Worm (Caenorhabditis elegans) whole organism, mixed stage, embryonic: Measurements from ENCODE around the gene tofu-1.

Experiments used
- blmp-1 ChIP-seq: fragments of 150-350 bp; optimal IDR thresholded peaks from 2 replicates; lab custom pipeline; 2014; ENCODE audit warnings: missing biosample characterization, missing genetic modification characterization
- ceh-43 ChIP-seq: fragments of 200-800 bp; sonication (Bioruptor generic); optimal IDR thresholded peaks from 2 replicates; lab custom pipeline; 2018; ENCODE audit warnings: mild to moderate bottlenecking, missing genetic modification characterization, moderate library complexity, missing compliant biosample characterization
- ces-1 ChIP-seq: fragments of 150-350 bp; optimal IDR thresholded peaks from 2 replicates; lab custom pipeline; 2014; ENCODE audit warnings: missing biosample characterization, missing genetic modification reagents, missing genetic modification characterization
- lsy-2 ChIP-seq: fragments of 150-350 bp; optimal IDR thresholded peaks from 2 replicates; lab custom pipeline; 2014; ENCODE audit warnings: missing biosample characterization, missing genetic modification characterization
- mep-1 ChIP-seq: fragments of 150-350 bp; optimal IDR thresholded peaks from 2 replicates; lab custom pipeline; 2017; ENCODE audit warnings: missing biosample characterization, missing genetic modification reagents, missing genetic modification characterization, inconsistent platforms
- nhr-237 ChIP-seq: fragments of 150-350 bp; optimal IDR thresholded peaks from 2 replicates; lab custom pipeline; 2014; ENCODE audit warnings: missing biosample characterization, missing genetic modification characterization
- nhr-28 ChIP-seq: fragments of 150-350 bp; optimal IDR thresholded peaks from 2 replicates; lab custom pipeline; 2014; ENCODE audit warnings: missing biosample characterization, missing genetic modification characterization
- pha-4 ChIP-seq: fragments of 150-350 bp; optimal IDR thresholded peaks from 2 replicates; lab custom pipeline; 2018; ENCODE audit warnings: missing biosample characterization, missing genetic modification reagents, missing genetic modification characterization
- sem-2 ChIP-seq: fragments of 200-800 bp; sonication (Bioruptor generic); optimal IDR thresholded peaks from 2 replicates; lab custom pipeline; 2018; ENCODE audit warnings: mild to moderate bottlenecking, missing genetic modification characterization, missing compliant biosample characterization
- unc-39 ChIP-seq: fragments of 150-350 bp; optimal IDR thresholded peaks from 2 replicates; lab custom pipeline; 2014; ENCODE audit warnings: missing biosample characterization, missing genetic modification characterization
- unc-62 ChIP-seq: fragments of 150-350 bp; optimal IDR thresholded peaks from 2 replicates; lab custom pipeline; 2014; ENCODE audit warnings: missing biosample characterization, missing genetic modification reagents, missing genetic modification characterization
- ztf-11 ChIP-seq: fragments of 150-350 bp; optimal IDR thresholded peaks from 2 replicates; lab custom pipeline; 2014; ENCODE audit warnings: missing biosample characterization, missing genetic modification characterization

ce11 chrV:10002720-10003119 is 21.8 kb downstream of the tofu-1 start:
- no peak for TF ChIP-seq unc-39 (tag; lab: Kevin White, UChicago)
- TF ChIP-seq lsy-2 (tag; lab: Kevin White, UChicago): no peak
- no peak for TF ChIP-seq nhr-28 (tag; lab: Kevin White, UChicago)
- TF ChIP-seq ztf-11 (tag; lab: Kevin White, UChicago): no peak
- TF ChIP-seq ces-1: no peak
- no peak for TF ChIP-seq mep-1 (tag; lab: Kevin White, UChicago)
- TF ChIP-seq ceh-43 (GFP tag; lab: Kevin White, UChicago): no peak
- no peak for TF ChIP-seq sem-2 (GFP tag; lab: Kevin White, UChicago)
- TF ChIP-seq nhr-237 (tag; lab: Kevin White, UChicago): no peak
- TF ChIP-seq blmp-1 (tag; lab: Kevin White, UChicago): no peak
- TF ChIP-seq unc-62 (GFP tag; lab: Kevin White, UChicago): peak; percentile 74
- TF ChIP-seq pha-4: no peak
